Worm (Caenorhabditis elegans) whole organism, L4/young adult: ENCODE data around the gene feh-1.
"Not testable (repeated sequence)": the region's sequence is repeated elsewhere in the genome, so short reads cannot be mapped to it uniquely, and the experiment has no call there.

Experiments
- W03F9.2 ChIP-seq: fragments of 150-350 bp; optimal IDR thresholded peaks from 2 replicates; lab custom pipeline; 2014; ENCODE audit warnings: missing biosample characterization, missing genetic modification characterization
- dao-5 ChIP-seq: sonication (generic microtip); optimal IDR thresholded peaks from 2 replicates; lab custom pipeline; 2016; ENCODE audit warnings: missing genotype, missing genetic modification characterization, moderate library complexity, missing compliant biosample characterization
- him-1 ChIP-seq: sonication (generic microtip); optimal IDR thresholded peaks from 2 replicates; lab custom pipeline; 2016; ENCODE audit warnings: missing genotype, missing genetic modification reagents, missing genetic modification characterization, missing compliant biosample characterization

feh-1 gene

DNA sequence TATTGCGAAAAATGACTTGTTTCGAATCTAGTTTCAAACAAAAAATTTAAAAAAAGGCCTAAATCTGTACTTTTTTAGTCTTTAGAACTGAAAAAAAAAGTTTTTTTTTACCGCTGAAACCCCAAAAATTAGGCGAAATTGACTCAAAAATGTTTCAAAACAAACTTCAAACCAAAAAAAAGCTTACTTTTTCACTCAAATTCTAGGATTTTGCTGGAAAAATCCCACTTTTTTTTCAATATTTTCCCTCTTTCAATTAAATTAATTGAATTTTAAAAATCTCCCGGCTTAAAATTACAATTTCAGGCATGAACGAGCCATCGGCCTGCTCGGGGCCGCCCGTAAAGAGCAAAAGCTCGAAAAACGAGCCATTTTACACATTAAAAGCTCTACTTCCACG, 48.0 kb downstream of the feh-1 start, which contains the start of gene mdt-19:
Gene mdt-19 (plus strand): TSS at position 301 of the 400 bp plus-strand sequence.
- no peak for TF ChIP-seq him-1
- no peak for TF ChIP-seq W03F9.2
- TF ChIP-seq dao-5 (tag; lab: Kevin White, UChicago): no peak

DNA sequence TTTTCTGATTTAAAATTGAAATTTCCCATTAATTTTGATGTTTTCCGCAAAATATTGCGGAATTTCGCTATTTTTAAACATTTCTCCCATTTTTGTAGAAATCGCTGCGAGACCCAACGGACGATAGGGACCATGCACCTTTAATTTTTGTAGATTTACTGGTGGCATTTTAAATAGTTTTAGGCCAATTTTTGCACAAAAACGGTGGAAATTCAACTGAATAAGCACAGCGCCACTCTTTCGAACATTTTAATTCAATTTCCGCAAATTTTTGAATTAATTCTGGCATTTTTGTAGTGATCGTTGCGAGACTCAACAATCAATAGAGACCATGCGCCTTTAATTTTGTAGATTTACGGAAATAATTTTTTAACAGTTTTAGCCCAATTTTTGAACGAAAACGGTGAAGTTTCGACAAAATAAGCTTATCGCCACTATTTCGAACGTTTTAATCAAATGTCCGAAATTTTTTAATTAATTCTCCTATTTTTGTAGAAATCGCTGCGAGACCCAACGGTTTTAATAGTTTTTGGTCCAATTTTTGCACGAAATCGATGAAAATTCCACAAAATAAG, 48.9 kb downstream of the feh-1 start:
- TF ChIP-seq dao-5 (tag; lab: Kevin White, UChicago) (no peak), him-1 (no peak), W03F9.2 (no peak)

DNA sequence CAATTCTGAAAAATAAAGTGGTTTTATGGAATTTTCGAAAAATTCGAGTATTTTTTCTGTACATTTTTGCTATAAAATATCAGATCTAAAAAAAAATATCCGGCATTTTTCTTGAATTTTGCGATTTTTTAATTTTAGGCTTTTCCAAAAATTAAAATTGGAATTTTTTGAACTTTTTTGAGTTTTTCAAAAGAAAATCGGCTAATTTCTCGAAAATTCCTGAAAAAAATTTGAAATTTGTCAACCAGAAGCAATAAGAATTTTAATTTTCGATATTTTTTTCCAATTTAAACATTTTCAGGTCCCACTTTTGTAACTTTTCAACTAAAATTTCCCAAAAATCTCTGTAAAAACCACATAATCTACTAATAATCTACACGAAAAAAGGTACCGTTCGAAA, 54.0 kb downstream of the feh-1 start, which contains the start of gene Y71H2B.11:
Gene Y71H2B.11 (plus strand): TSS at position 301 of the 400 bp plus-strand sequence.
- TF ChIP-seq W03F9.2: no peak
- no peak for TF ChIP-seq dao-5 (tag; lab: Kevin White, UChicago)
- TF ChIP-seq him-1: no peak

DNA sequence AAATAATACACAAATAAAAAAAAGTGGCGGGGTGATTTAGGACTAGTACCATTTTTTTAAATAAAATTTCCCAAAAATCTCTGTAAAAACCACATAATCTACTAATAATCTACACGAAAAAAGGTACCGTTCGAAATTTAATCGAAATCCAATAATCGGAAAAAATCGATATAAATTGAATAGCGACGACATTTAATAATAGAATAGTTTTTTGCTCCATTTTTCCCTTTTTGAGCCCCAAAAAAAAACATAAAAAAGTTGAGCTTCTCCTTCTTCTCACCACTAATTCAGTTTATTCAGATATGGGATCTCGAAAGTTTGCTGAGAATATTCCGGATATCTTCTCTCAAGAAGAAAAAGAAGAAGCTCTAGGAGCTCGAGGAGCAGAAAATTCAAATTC, 58.0 kb downstream of the feh-1 start, which contains the start of gene Y71H2B.5:
Gene Y71H2B.5 (plus strand): TSS at position 301 of the 400 bp plus-strand sequence.
- not testable (repeated sequence) for TF ChIP-seq dao-5 (tag; lab: Kevin White, UChicago); him-1; W03F9.2
